Fruit fly (Drosophila melanogaster): ENCODE data around the gene Gug.

Gug gene

DNA sequence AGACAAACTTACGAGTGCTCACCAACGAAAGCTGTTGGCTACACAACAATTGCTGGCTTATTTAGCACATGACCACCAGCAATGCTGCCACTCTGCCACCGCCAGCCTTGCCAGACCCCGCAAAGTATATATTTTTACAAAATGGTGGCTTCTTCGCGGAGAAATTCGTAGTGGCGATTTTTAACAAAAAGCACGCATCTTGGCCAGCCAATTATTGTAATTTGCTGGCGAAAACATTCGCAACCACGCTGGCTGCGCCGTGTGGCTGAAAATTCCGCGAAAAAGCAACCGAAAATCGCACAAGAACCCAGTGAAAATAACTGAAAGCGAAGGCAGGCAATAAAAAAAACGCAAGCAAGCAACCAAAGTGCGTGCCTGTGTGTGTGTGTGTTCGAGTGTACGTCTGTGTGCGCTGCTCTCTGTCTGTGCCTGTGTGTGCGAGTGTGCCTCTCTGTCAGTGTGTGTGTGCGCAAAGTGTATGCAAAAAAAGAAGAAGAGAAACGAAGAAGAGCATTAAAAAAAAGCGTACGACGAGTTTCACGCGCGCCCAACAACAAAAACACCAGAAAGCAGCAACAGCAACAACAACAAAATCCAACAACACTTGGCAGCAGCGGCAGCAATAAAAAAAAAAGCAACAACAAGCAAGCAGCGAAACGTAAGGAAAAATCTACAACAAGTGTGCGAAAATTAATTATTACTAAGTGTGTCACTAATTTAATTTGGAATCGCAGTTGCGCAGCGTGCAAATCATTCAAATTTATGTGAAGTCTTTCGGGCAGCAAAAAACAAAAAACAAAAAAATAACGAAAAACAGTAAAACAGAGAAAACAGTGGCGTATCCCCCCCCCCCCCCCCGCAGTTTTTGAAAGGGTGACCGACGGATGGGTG, at the start of gene Gug:
Gene Gug, plus strand, starts transcription at position 123 of the 891 bp plus-strand sequence.
- peak; percentile 13; the same call in 1 of the 3 replicates for TF ChIP-seq Dbx (GFP tag; IDR thresholded peaks at IDR 0.05)
- no peak for TF ChIP-seq Eip74EF (GFP tag; optimal IDR thresholded peaks at IDR 0.05)
- TF ChIP-seq CG11723 (GFP tag; optimal IDR thresholded peaks at IDR 0.05), result no peak
- TF ChIP-seq zen (tag; optimal IDR thresholded peaks at IDR 0.05), result peak; percentile 16
- no peak for TF ChIP-seq CG15269 (tag; optimal IDR thresholded peaks at IDR 0.05)
- no peak for TF ChIP-seq CG10959 (GFP tag; IDR thresholded peaks at IDR 0.05)
- no peak for TF ChIP-seq dpn (GFP tag; optimal IDR thresholded peaks at IDR 0.05)
- TF ChIP-seq maf-S (GFP tag; optimal IDR thresholded peaks at IDR 0.05), result no peak
- TF ChIP-seq Drgx (GFP tag; IDR thresholded peaks at IDR 0.05), result peak; percentile 96
- no peak for TF ChIP-seq pho (GFP tag; optimal IDR thresholded peaks at IDR 0.05)
- TF ChIP-seq fd102C (GFP tag; optimal IDR thresholded peaks at IDR 0.05), result no peak
- TF ChIP-seq Usf (GFP tag; optimal IDR thresholded peaks at IDR 0.05), result no peak
- peak; percentile 42; the same call in 1 of the 2 replicates for TF ChIP-seq CG9215 (GFP tag; IDR thresholded peaks at IDR 0.05)
- TF ChIP-seq NC2α (GFP tag; optimal IDR thresholded peaks at IDR 0.05), result no peak
- TF ChIP-seq CG1529 (GFP tag; optimal IDR thresholded peaks at IDR 0.05), result no peak
- TF ChIP-seq zfh1 (GFP tag; IDR thresholded peaks at IDR 0.05), result no peak
- TF ChIP-seq Dfd (GFP tag; optimal IDR thresholded peaks at IDR 0.05), result no peak
- no peak for TF ChIP-seq gcm2 (GFP tag; optimal IDR thresholded peaks at IDR 0.05)
- peak; percentile 12 for TF ChIP-seq CG9932 (GFP tag; IDR thresholded peaks at IDR 0.05)
- no peak for TF ChIP-seq CG12942 (GFP tag; optimal IDR thresholded peaks at IDR 0.05)
- TF ChIP-seq Xbp1 (GFP tag; optimal IDR thresholded peaks at IDR 0.05), result no peak
- TF ChIP-seq p53 (GFP tag; optimal IDR thresholded peaks at IDR 0.05), result no peak
- no peak for TF ChIP-seq CG1792 (GFP tag; optimal IDR thresholded peaks at IDR 0.05)
- no peak for TF ChIP-seq CG10979 (tag; optimal IDR thresholded peaks at IDR 0.05)
- TF ChIP-seq CG6683 (GFP tag; optimal IDR thresholded peaks at IDR 0.05), result no peak
- TF ChIP-seq CG8765 (GFP tag; IDR thresholded peaks at IDR 0.05), result no peak
- TF ChIP-seq CG7786 (GFP tag; optimal IDR thresholded peaks at IDR 0.05), result no peak
- no peak for TF ChIP-seq CG10543 (GFP tag; optimal IDR thresholded peaks at IDR 0.05)
- no peak for TF ChIP-seq CG10267 (tag; optimal IDR thresholded peaks at IDR 0.05)
- TF ChIP-seq CHES-1-like (GFP tag; optimal IDR thresholded peaks at IDR 0.05), result no peak
- peak; percentile 96 for TF ChIP-seq CG17385 (GFP tag; optimal IDR thresholded peaks at IDR 0.05)
- no peak for TF ChIP-seq Nf-YA (GFP tag; IDR thresholded peaks at IDR 0.05)
- TF ChIP-seq pfk (GFP tag; optimal IDR thresholded peaks at IDR 0.05), result no peak
- no peak for TF ChIP-seq CG12769 (tag; optimal IDR thresholded peaks at IDR 0.05)
- no peak for TF ChIP-seq CG14965 (GFP tag; optimal IDR thresholded peaks at IDR 0.05; ENCODE audit: borderline replicate concordance)
- TF ChIP-seq Ets97D (GFP tag; optimal IDR thresholded peaks at IDR 0.05), result peak; percentile 78
- peak; percentile 94 for TF ChIP-seq CG8478 (optimal IDR thresholded peaks at IDR 0.05)
- TF ChIP-seq sqz (GFP tag; optimal IDR thresholded peaks at IDR 0.05), result peak; percentile 98
- TF ChIP-seq CG18476 (GFP tag; optimal IDR thresholded peaks at IDR 0.05), result no peak
- peak; percentile 65 for TF ChIP-seq nmo (GFP tag; optimal IDR thresholded peaks at IDR 0.05)
- peak; percentile 57; the same call in 1 of the 3 replicates for TF ChIP-seq ken (GFP tag; IDR thresholded peaks at IDR 0.05)
- TF ChIP-seq CG5953 (GFP tag; IDR thresholded peaks at IDR 0.05), result no peak
- TF ChIP-seq zen2 (GFP tag; IDR thresholded peaks at IDR 0.05; ENCODE audit: partially characterized antibody), result no peak
- no peak for TF ChIP-seq GATAe (GFP tag; conservative IDR thresholded peaks at IDR 0.05)
- TF ChIP-seq CG17612 (GFP tag; IDR thresholded peaks at IDR 0.05), result no peak
- no peak for TF ChIP-seq scrt (GFP tag; optimal IDR thresholded peaks at IDR 0.05)
- TF ChIP-seq hb (GFP tag; IDR thresholded peaks at IDR 0.05; ENCODE audit: partially characterized antibody), result no peak
- no peak for TF ChIP-seq CG17361 (GFP tag; IDR thresholded peaks at IDR 0.05)
- TF ChIP-seq CG12071 (GFP tag; optimal IDR thresholded peaks at IDR 0.05), result no peak
- TF ChIP-seq CG11456 (GFP tag; IDR thresholded peaks at IDR 0.05), result no peak

Measured in whole organism, embryonic.